Fruit fly (Drosophila melanogaster) whole organism: ENCODE measurements around the gene CG31875.

Experiments used
- CG8478 ChIP-seq: fragments of >200 bp; optimal IDR thresholded peaks from 2 replicates; lab custom pipeline; 2018; ENCODE audit warnings: inconsistent platforms
- Dll ChIP-seq: fragments of >200 bp; optimal IDR thresholded peaks from 2 replicates; lab custom pipeline; 2017

dm6 chr2L:9948520-9948858 lies 54.0 kb downstream of the CG31875 start:
- TF ChIP-seq CG8478 (lab: Kevin White, UChicago) (no peak), Dll (lab: Kevin White, UChicago) (no peak)
